Worm (Caenorhabditis elegans) whole organism, mixed stage, embryonic: Measurements from ENCODE around the gene srg-44.

ENCODE experiments used
- bed-3 ChIP-seq: fragments of 200-800 bp; sonication (Bioruptor generic); optimal IDR thresholded peaks from 3 replicates; lab custom pipeline; 2018; ENCODE audit warnings: mild to moderate bottlenecking, missing genetic modification characterization, moderate library complexity, missing compliant biosample characterization
- blmp-1 ChIP-seq: fragments of 150-350 bp; optimal IDR thresholded peaks from 2 replicates; lab custom pipeline; 2014; ENCODE audit warnings: missing biosample characterization, missing genetic modification characterization
- ceh-39 ChIP-seq: fragments of 150-350 bp; optimal IDR thresholded peaks from 2 replicates; lab custom pipeline; 2014; ENCODE audit warnings: missing biosample characterization, missing genetic modification characterization
- ceh-43 ChIP-seq: fragments of 200-800 bp; sonication (Bioruptor generic); optimal IDR thresholded peaks from 2 replicates; lab custom pipeline; 2018; ENCODE audit warnings: mild to moderate bottlenecking, missing genetic modification characterization, moderate library complexity, missing compliant biosample characterization
- ceh-83 ChIP-seq: fragments of 200-800 bp; sonication (Bioruptor generic); optimal IDR thresholded peaks from 2 replicates; lab custom pipeline; 2018; ENCODE audit warnings: mild to moderate bottlenecking, missing genetic modification characterization, missing compliant biosample characterization
- cnd-1 ChIP-seq: fragments of 200-800 bp; sonication (Bioruptor generic); optimal IDR thresholded peaks from 2 replicates; lab custom pipeline; 2018; ENCODE audit warnings: mild to moderate bottlenecking, missing genetic modification characterization, missing compliant biosample characterization
- drap-1 ChIP-seq: fragments of 200-800 bp; sonication (Bioruptor generic); optimal IDR thresholded peaks from 3 replicates; lab custom pipeline; 2018; ENCODE audit warnings: mild to moderate bottlenecking, missing genetic modification characterization, missing compliant biosample characterization
- elt-1 ChIP-seq: sonication (generic microtip); optimal IDR thresholded peaks from 2 replicates; lab custom pipeline; 2017; ENCODE audit warnings: missing genetic modification characterization, mild to moderate bottlenecking, missing compliant biosample characterization, antibody characterized with exemption, moderate library complexity, borderline replicate concordance; ENCODE audit not compliant: insufficient read depth
- elt-3 ChIP-seq: fragments of 150-350 bp; optimal IDR thresholded peaks from 2 replicates; lab custom pipeline; 2014; ENCODE audit warnings: missing biosample characterization, missing genetic modification characterization
- flh-1 ChIP-seq: fragments of 200-800 bp; sonication (Bioruptor generic); optimal IDR thresholded peaks from 2 replicates; lab custom pipeline; 2018; ENCODE audit warnings: mild to moderate bottlenecking, missing genetic modification characterization, moderate library complexity, missing compliant biosample characterization
- ham-2 ChIP-seq: fragments of 200-800 bp; sonication (Bioruptor generic); optimal IDR thresholded peaks from 2 replicates; lab custom pipeline; 2018; ENCODE audit warnings: mild to moderate bottlenecking, missing genetic modification characterization, missing compliant biosample characterization
- lin-13 ChIP-seq: fragments of 150-350 bp; optimal IDR thresholded peaks from 2 replicates; lab custom pipeline; 2014; ENCODE audit warnings: missing biosample characterization, missing genetic modification characterization
- lin-32 ChIP-seq: fragments of 200-800 bp; sonication (Bioruptor generic); optimal IDR thresholded peaks from 2 replicates; lab custom pipeline; 2018; ENCODE audit warnings: mild to moderate bottlenecking, missing genetic modification characterization, missing compliant biosample characterization
- mab-5 ChIP-seq: fragments of 150-350 bp; optimal IDR thresholded peaks from 2 replicates; lab custom pipeline; 2014; ENCODE audit warnings: missing biosample characterization, missing genetic modification characterization
- mep-1 ChIP-seq: fragments of 150-350 bp; optimal IDR thresholded peaks from 2 replicates; lab custom pipeline; 2017; ENCODE audit warnings: missing biosample characterization, missing genetic modification reagents, missing genetic modification characterization, inconsistent platforms
- mls-2 ChIP-seq: sonication (generic microtip); optimal IDR thresholded peaks from 2 replicates; lab custom pipeline; 2016; ENCODE audit warnings: mild to moderate bottlenecking, missing genetic modification characterization, moderate library complexity, missing compliant biosample characterization
- nhr-12 ChIP-seq: fragments of 150-350 bp; optimal IDR thresholded peaks from 2 replicates; lab custom pipeline; 2014; ENCODE audit warnings: missing biosample characterization, missing genetic modification characterization
- nhr-237 ChIP-seq: fragments of 150-350 bp; optimal IDR thresholded peaks from 2 replicates; lab custom pipeline; 2014; ENCODE audit warnings: missing biosample characterization, missing genetic modification characterization
- nhr-28 ChIP-seq: fragments of 150-350 bp; optimal IDR thresholded peaks from 2 replicates; lab custom pipeline; 2014; ENCODE audit warnings: missing biosample characterization, missing genetic modification characterization
- nhr-76 ChIP-seq: sonication (generic microtip); optimal IDR thresholded peaks from 2 replicates; lab custom pipeline; 2017; ENCODE audit warnings: missing biosample characterization, missing genetic modification characterization
- pha-4 ChIP-seq: fragments of 150-350 bp; optimal IDR thresholded peaks from 2 replicates; lab custom pipeline; 2018; ENCODE audit warnings: missing biosample characterization, missing genetic modification reagents, missing genetic modification characterization
- sem-2 ChIP-seq: fragments of 200-800 bp; sonication (Bioruptor generic); optimal IDR thresholded peaks from 2 replicates; lab custom pipeline; 2018; ENCODE audit warnings: mild to moderate bottlenecking, missing genetic modification characterization, missing compliant biosample characterization
- snpc-4 ChIP-seq: fragments of 150-350 bp; optimal IDR thresholded peaks from 2 replicates; lab custom pipeline; 2014; ENCODE audit warnings: missing biosample characterization, missing genetic modification characterization
- sptf-1 ChIP-seq: sonication (generic microtip); optimal IDR thresholded peaks from 2 replicates; lab custom pipeline; 2017; ENCODE audit warnings: mild to moderate bottlenecking, missing genetic modification characterization, moderate library complexity, missing compliant biosample characterization
- tbx-8 ChIP-seq: fragments of 200-800 bp; sonication (Bioruptor generic); optimal IDR thresholded peaks from 2 replicates; lab custom pipeline; 2018; ENCODE audit warnings: mild to moderate bottlenecking, missing genetic modification characterization, moderate library complexity, missing compliant biosample characterization
- unc-120 ChIP-seq: sonication (generic microtip); optimal IDR thresholded peaks from 2 replicates; lab custom pipeline; 2017; ENCODE audit warnings: missing genetic modification characterization, missing compliant biosample characterization; ENCODE audit not compliant: poor library complexity, severe bottlenecking
- unc-39 ChIP-seq: fragments of 150-350 bp; optimal IDR thresholded peaks from 2 replicates; lab custom pipeline; 2014; ENCODE audit warnings: missing biosample characterization, missing genetic modification characterization
- unc-62 ChIP-seq: fragments of 150-350 bp; optimal IDR thresholded peaks from 2 replicates; lab custom pipeline; 2014; ENCODE audit warnings: missing biosample characterization, missing genetic modification reagents, missing genetic modification characterization
- zip-8 ChIP-seq: fragments of 150-350 bp; optimal IDR thresholded peaks from 2 replicates; lab custom pipeline; 2014; ENCODE audit warnings: missing biosample characterization, missing genetic modification characterization
- ztf-11 ChIP-seq: fragments of 150-350 bp; optimal IDR thresholded peaks from 2 replicates; lab custom pipeline; 2014; ENCODE audit warnings: missing biosample characterization, missing genetic modification characterization

Gene srg-44

DNA sequence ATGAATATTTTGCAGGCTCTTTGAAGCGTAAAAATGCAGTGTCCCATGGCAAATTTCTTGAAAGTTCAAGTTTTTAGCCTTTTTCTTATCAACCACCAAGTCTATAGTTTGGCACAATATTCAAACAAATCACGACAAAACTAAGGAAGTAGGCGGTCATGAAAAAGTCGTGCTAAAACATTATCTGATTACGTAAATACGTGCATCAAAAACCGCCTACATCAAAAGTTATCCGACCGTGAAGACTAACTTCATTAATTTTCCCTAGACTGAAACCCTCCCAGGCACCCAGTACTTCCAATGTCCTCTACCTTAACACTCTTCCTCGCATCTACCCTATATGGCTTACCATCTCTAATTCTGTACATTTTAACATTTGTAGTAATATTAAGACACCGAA is at the start of gene srg-44:
Gene srg-44 (plus strand): TSS at position 301 of the 400 bp plus-strand sequence.
- TF ChIP-seq pha-4 (tag; lab: Kevin White, UChicago) (no peak), nhr-76 (no peak), tbx-8 (GFP tag; lab: Kevin White, UChicago) (no peak), nhr-12 (no peak), mab-5 (tag; lab: Kevin White, UChicago) (no peak), elt-1 (no peak), lin-13 (no peak)

DNA sequence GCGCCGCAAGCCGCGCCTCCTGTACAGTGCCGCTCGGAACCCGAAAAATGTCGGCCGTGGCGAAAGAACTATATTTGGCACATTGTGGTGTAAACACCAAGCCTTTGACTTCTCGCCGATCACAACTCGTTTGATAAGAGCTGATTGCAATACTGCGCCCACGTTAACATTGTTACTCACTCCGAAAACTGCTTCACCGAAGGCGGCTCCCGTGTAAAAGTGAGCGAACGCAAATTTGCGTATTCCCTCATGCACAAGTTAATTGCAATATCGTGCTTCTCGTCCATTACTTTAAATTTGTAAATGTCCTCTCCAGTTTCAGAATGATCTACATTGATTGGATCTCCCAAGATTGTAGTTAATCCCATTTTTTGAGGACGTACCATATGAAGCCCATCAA is 44.4 kb upstream of the srg-44 start:
- TF ChIP-seq mls-2 (tag; lab: Kevin White, UChicago) = no peak
- TF ChIP-seq unc-62 (GFP tag; lab: Kevin White, UChicago) = no peak
- no peak for TF ChIP-seq mep-1 (tag; lab: Kevin White, UChicago)
- no peak for TF ChIP-seq nhr-76
- TF ChIP-seq blmp-1 = no peak
- no peak for TF ChIP-seq cnd-1 (tag; lab: Kevin White, UChicago)
- TF ChIP-seq nhr-237 (tag; lab: Kevin White, UChicago) = no peak
- no peak for TF ChIP-seq ham-2
- no peak for TF ChIP-seq mab-5 (tag; lab: Kevin White, UChicago)
- no peak for TF ChIP-seq ceh-43 (GFP tag; lab: Kevin White, UChicago)
- no peak for TF ChIP-seq unc-120
- no peak for TF ChIP-seq zip-8 (tag; lab: Kevin White, UChicago)
- TF ChIP-seq, all 35 proteins: peak for 0

DNA sequence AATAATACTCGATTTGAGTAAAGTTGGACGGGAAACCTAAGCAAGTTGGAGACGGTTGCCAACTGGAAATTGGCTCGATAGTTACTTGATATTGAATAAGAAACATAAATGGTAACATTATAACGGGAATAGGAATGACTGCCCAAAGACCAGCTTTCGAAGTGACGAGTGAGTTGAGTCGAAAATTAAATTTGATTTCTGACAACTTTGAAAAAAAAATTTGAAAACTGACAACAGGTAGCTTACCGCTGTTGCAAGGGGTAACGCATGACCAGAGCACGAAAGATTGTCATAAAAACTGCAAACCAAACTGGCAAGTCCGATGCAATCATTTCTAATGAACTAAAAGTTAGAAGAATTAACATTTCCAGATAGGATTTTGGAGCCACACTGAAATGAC is 35.9 kb upstream of the srg-44 start:
- no peak for TF ChIP-seq blmp-1
- TF ChIP-seq, all 35 proteins: peak for 0

DNA sequence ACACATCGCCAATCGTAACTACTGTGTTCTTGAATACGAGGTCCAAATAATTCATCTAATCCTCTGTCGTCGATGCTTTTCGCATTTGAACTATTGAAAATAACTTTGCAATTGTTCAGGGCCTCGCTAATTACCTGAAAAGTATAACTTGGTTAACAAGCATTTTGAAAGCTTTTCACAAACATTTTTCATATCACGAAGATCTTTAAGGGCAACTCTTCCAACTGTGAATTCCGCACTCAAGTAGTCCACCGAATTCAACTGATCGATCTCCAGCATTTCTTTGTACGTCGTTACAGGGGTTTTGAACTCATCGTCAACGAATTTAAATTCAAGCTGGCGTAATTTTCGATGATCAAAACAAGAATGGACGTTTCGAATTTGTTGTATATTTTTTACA is 32.2 kb upstream of the srg-44 start:
- TF ChIP-seq snpc-4 (tag; lab: Kevin White, UChicago) (no peak), flh-1 (GFP tag; lab: Kevin White, UChicago) (no peak), ham-2 (no peak), mep-1 (tag; lab: Kevin White, UChicago) (no peak), elt-3 (tag; lab: Kevin White, UChicago) (no peak), pha-4 (tag; lab: Kevin White, UChicago) (no peak)

DNA sequence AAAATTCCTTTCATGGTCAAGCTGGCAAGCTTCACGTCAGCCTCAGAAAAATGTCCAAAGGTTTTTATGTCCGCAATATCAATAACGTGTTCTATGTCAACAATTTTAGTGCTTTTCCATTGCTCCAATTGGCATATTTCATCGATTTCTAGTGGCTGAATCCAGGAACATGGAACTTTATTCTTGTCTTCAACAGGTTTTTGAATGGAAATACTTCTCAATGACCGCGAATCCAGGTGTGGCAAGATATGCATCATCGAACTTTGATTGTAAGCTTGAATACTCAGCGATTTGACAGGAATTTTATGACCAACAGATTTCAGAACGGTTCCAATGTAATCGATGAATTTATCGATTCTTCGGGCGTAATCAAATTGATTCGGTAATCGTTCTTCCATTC is 29.9 kb upstream of the srg-44 start:
- TF ChIP-seq ham-2 (no peak), tbx-8 (GFP tag; lab: Kevin White, UChicago) (no peak)

DNA sequence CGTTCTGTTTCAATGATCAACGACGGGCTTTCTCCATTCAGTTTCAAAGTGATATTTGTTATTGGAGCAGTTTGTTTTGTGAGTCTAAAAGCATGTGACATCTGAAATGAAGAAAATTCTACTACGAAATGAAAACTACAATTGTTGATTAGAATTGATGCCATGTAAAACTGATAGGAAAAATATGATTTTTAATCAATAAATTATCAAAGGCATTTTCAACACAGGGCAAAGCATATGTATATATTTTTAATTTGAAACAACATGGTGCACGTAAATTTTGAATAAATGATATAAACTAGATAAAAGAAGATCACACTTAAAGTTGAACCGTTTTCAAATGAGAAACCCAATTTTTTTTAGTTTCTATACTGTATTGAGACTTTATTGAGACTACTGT is 27.2 kb upstream of the srg-44 start, which contains the start of gene K10G4.5:
Gene K10G4.5 (minus strand): TSS at position 101 of the 400 bp plus-strand sequence.
- TF ChIP-seq sptf-1 (tag; lab: Kevin White, UChicago) = no peak
- no peak for TF ChIP-seq ceh-39 (tag; lab: Kevin White, UChicago)
- TF ChIP-seq nhr-76 = no peak
- TF ChIP-seq mep-1 (tag; lab: Kevin White, UChicago) = no peak
- no peak for TF ChIP-seq bed-3
- TF ChIP-seq ztf-11 (tag; lab: Kevin White, UChicago) = no peak
- TF ChIP-seq nhr-28 (tag; lab: Kevin White, UChicago) = no peak
- TF ChIP-seq tbx-8 (GFP tag; lab: Kevin White, UChicago) = no peak
- TF ChIP-seq elt-3 (tag; lab: Kevin White, UChicago) = no peak
- no peak for TF ChIP-seq ceh-43 (GFP tag; lab: Kevin White, UChicago)
- no peak for TF ChIP-seq lin-13
- TF ChIP-seq lin-32 = no peak
- no peak for TF ChIP-seq elt-1
- TF ChIP-seq unc-62 (GFP tag; lab: Kevin White, UChicago) = no peak
- no peak for TF ChIP-seq unc-39 (tag; lab: Kevin White, UChicago)
- no peak for TF ChIP-seq ceh-83 (GFP tag; lab: Kevin White, UChicago)
- TF ChIP-seq, all 35 proteins: peak for 0

DNA sequence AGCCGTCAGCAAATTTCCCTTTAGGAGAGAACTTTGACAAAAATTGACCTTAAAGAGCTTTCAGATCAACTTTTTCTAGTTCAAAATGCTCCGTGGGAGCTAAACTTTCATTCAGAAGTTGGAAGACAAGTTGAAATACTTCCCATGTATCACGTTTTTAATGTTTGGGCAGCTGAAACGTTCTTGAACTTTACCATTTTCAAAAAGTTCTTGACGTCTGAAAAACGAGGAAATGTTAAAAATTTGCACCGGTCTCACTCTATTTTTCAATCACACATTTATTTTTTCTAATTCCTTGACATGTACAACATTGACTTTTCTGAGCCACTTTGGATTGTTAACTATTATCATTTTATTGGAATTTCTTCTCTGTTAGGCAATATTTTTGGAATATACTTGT is 25.8 kb upstream of the srg-44 start, which contains the start of gene sri-70:
Gene sri-70 (plus strand): TSS at position 301 of the 400 bp plus-strand sequence.
- TF ChIP-seq sem-2 (no peak), elt-3 (tag; lab: Kevin White, UChicago) (no peak), drap-1 (GFP tag; lab: Kevin White, UChicago) (no peak), mep-1 (tag; lab: Kevin White, UChicago) (no peak), cnd-1 (tag; lab: Kevin White, UChicago) (no peak), nhr-76 (no peak), ceh-43 (GFP tag; lab: Kevin White, UChicago) (no peak), unc-120 (no peak), flh-1 (GFP tag; lab: Kevin White, UChicago) (no peak), nhr-28 (tag; lab: Kevin White, UChicago) (no peak), snpc-4 (tag; lab: Kevin White, UChicago) (no peak), mls-2 (tag; lab: Kevin White, UChicago) (no peak)
- TF ChIP-seq, all 35 proteins: peak for 0
